Worm (Caenorhabditis elegans) whole organism, L4 larva: ENCODE results near the gene lev-8.

ENCODE experiments used
- F10B5.3 ChIP-seq: sonication (generic microtip); optimal IDR thresholded peaks from 2 replicates; lab custom pipeline; 2016; ENCODE audit warnings: mild to moderate bottlenecking, missing genetic modification characterization, missing compliant biosample characterization
- F44E2.7 ChIP-seq: fragments of 200-800 bp; sonication (Bioruptor generic); IDR thresholded peaks from 2 replicates; pipeline ENCODE4 v2.1.2; 2022; ENCODE audit warnings: missing genetic modification characterization, missing compliant biosample characterization
- T20F7.1 ChIP-seq: fragments of 200-800 bp; sonication (Bioruptor generic); optimal IDR thresholded peaks from 2 replicates; lab custom pipeline; 2018; ENCODE audit warnings: mild to moderate bottlenecking, missing genetic modification characterization, missing compliant biosample characterization
- Y5F2A.4 ChIP-seq: fragments of 200-800 bp; sonication (Bioruptor generic); optimal IDR thresholded peaks from 2 replicates; lab custom pipeline; 2018; ENCODE audit warnings: mild to moderate bottlenecking, missing genetic modification characterization, missing compliant biosample characterization
- Y75B8A.6 ChIP-seq: fragments of 200-800 bp; sonication (Bioruptor generic); IDR thresholded peaks from 2 replicates; pipeline ENCODE4 v1.3.6; 2022; ENCODE audit warnings: missing genetic modification reagents, missing genetic modification characterization, missing compliant biosample characterization
- aha-1 ChIP-seq: fragments of 150-350 bp; peaks from one replicate; lab custom pipeline; 2014; ENCODE audit warnings: missing biosample characterization, missing genetic modification characterization
- attf-4 ChIP-seq: sonication (generic microtip); optimal IDR thresholded peaks from 3 replicates; lab custom pipeline; 2017; ENCODE audit warnings: missing biosample characterization, missing genetic modification characterization
- ceh-82 ChIP-seq: sonication (generic microtip); optimal IDR thresholded peaks from 2 replicates; lab custom pipeline; 2017; ENCODE audit warnings: missing biosample characterization, missing genetic modification characterization
- daf-12 ChIP-seq: fragments of 150-350 bp; optimal IDR thresholded peaks from 2 replicates; lab custom pipeline; 2014; ENCODE audit warnings: missing biosample characterization, missing genetic modification reagents, missing genetic modification characterization
- daf-16 ChIP-seq, 3 experiments: sonication (generic microtip); optimal IDR thresholded peaks; 2 replicates each; lab custom pipeline; 2016 to 2017; ENCODE audit warnings: missing genetic modification characterization in 3 of 3, missing genetic modification reagents in 3 of 3, mild to moderate bottlenecking in 2 of 3, missing compliant biosample characterization in 2 of 3, missing biosample characterization in 1 of 3, moderate library complexity in 1 of 3
- dmd-8 ChIP-seq: fragments of 200-800 bp; sonication (Bioruptor generic); IDR thresholded peaks from 2 replicates; pipeline ENCODE4 v1.3.6; 2022; ENCODE audit warnings: missing genetic modification characterization, missing compliant biosample characterization
- dmd-9 ChIP-seq: fragments of 200-800 bp; sonication (Bioruptor generic); IDR thresholded peaks from 2 replicates; pipeline ENCODE4 v1.3.6; 2022; ENCODE audit warnings: missing genetic modification reagents, missing genetic modification characterization, missing compliant biosample characterization
- egl-27 ChIP-seq: sonication (generic microtip); optimal IDR thresholded peaks from 3 replicates; lab custom pipeline; 2017; ENCODE audit warnings: missing biosample characterization, missing genetic modification reagents, missing genetic modification characterization
- hif-1 ChIP-seq, 2 experiments: sonication (generic microtip); optimal IDR thresholded peaks; 2 replicates each; lab custom pipeline; 2016 to 2017; ENCODE audit warnings: missing compliant biosample characterization in 2 of 2, missing genetic modification characterization in 2 of 2, missing genetic modification reagents in 2 of 2, missing genotype in 2 of 2, mild to moderate bottlenecking in 1 of 2
- hmg-1.1 ChIP-seq: fragments of 200-800 bp; sonication (Bioruptor generic); IDR thresholded peaks from 2 replicates; pipeline ENCODE4 v1.3.6; 2022; ENCODE audit warnings: missing genetic modification reagents, missing genetic modification characterization, missing compliant biosample characterization
- jun-1 ChIP-seq: fragments of 150-350 bp; optimal IDR thresholded peaks from 2 replicates; lab custom pipeline; 2014; ENCODE audit warnings: missing biosample characterization, missing genetic modification reagents, missing genetic modification characterization
- lim-7 ChIP-seq: fragments of 200-800 bp; sonication (Bioruptor generic); IDR thresholded peaks from 2 replicates; pipeline ENCODE4 v1.3.6; 2022; ENCODE audit warnings: missing genetic modification characterization, missing compliant biosample characterization
- lin-29 ChIP-seq: fragments of 200-800 bp; sonication (Bioruptor generic); IDR thresholded peaks from 2 replicates; pipeline ENCODE4 v1.3.6; 2022; ENCODE audit warnings: missing genetic modification reagents, missing genetic modification characterization, missing compliant biosample characterization
- lin-39 ChIP-seq: fragments of 150-350 bp; optimal IDR thresholded peaks from 2 replicates; lab custom pipeline; 2014; ENCODE audit warnings: missing biosample characterization, missing genetic modification reagents, missing genetic modification characterization
- madf-5 ChIP-seq, 2 experiments: fragments of 200-800 bp; sonication (Bioruptor generic); IDR thresholded peaks; 2 replicates each; pipeline ENCODE4 v1.3.6; 2022; ENCODE audit warnings: missing compliant biosample characterization in 2 of 2, missing genetic modification characterization in 2 of 2
- madf-9 ChIP-seq: fragments of 200-800 bp; sonication (Bioruptor generic); conservative IDR thresholded peaks from 2 replicates; pipeline ENCODE4 v1.3.6; 2022; ENCODE audit warnings: missing genetic modification reagents, missing genetic modification characterization, missing compliant biosample characterization
- mdt-29 ChIP-seq: fragments of 200-800 bp; sonication (Bioruptor generic); IDR thresholded peaks from 2 replicates; pipeline ENCODE4 v1.3.6; 2022; ENCODE audit warnings: missing genetic modification reagents, missing genetic modification characterization, missing compliant biosample characterization
- mep-1 ChIP-seq: fragments of 150-350 bp; sonication (generic microtip); optimal IDR thresholded peaks from 3 replicates; lab custom pipeline; 2014; ENCODE audit warnings: missing biosample characterization, missing genetic modification characterization
- mes-2 ChIP-seq: sonication (generic microtip); optimal IDR thresholded peaks from 2 replicates; lab custom pipeline; 2016; ENCODE audit warnings: missing genotype, mild to moderate bottlenecking, missing genetic modification characterization, missing compliant biosample characterization; ENCODE audit not compliant: poor library complexity, severe bottlenecking
- mxl-2 ChIP-seq: fragments of 200-800 bp; sonication (Bioruptor generic); conservative IDR thresholded peaks from 2 replicates; pipeline ENCODE4 v1.3.6; 2022; ENCODE audit warnings: missing genetic modification reagents, missing genetic modification characterization, missing compliant biosample characterization
- mxl-3 ChIP-seq: fragments of 200-800 bp; sonication (Bioruptor generic); optimal IDR thresholded peaks from 2 replicates; lab custom pipeline; 2018; ENCODE audit warnings: mild to moderate bottlenecking, missing genetic modification characterization, missing compliant biosample characterization
- nhr-10 ChIP-seq: fragments of 150-350 bp; optimal IDR thresholded peaks from 2 replicates; lab custom pipeline; 2014; ENCODE audit warnings: missing biosample characterization, missing genetic modification characterization
- nhr-28 ChIP-seq: fragments of 150-350 bp; optimal IDR thresholded peaks from 2 replicates; lab custom pipeline; 2014; ENCODE audit warnings: missing biosample characterization, missing genetic modification characterization
- nhr-6 ChIP-seq: fragments of 150-350 bp; optimal IDR thresholded peaks from 2 replicates; lab custom pipeline; 2014; ENCODE audit warnings: missing biosample characterization, missing genetic modification characterization
- nhr-77 ChIP-seq: fragments of 150-350 bp; optimal IDR thresholded peaks from 2 replicates; lab custom pipeline; 2014; ENCODE audit warnings: missing biosample characterization, missing genetic modification characterization
- pqm-1 ChIP-seq: sonication (generic microtip); optimal IDR thresholded peaks from 2 replicates; lab custom pipeline; 2017; ENCODE audit warnings: missing biosample characterization, missing genetic modification characterization
- skn-1 ChIP-seq: fragments of 150-350 bp; optimal IDR thresholded peaks from 2 replicates; lab custom pipeline; 2014; ENCODE audit warnings: missing biosample characterization, missing genetic modification characterization
- tag-97 ChIP-seq: fragments of 200-800 bp; sonication (Bioruptor generic); IDR thresholded peaks from 2 replicates; pipeline ENCODE4 v1.3.6; 2022; ENCODE audit warnings: missing genetic modification characterization, missing compliant biosample characterization
- unc-39 ChIP-seq: sonication (generic microtip); optimal IDR thresholded peaks from 2 replicates; lab custom pipeline; 2017; ENCODE audit warnings: missing biosample characterization, missing genetic modification characterization
- unc-62 ChIP-seq, 3 experiments: fragments of 150-350 bp in 1 of 3; sonication (generic microtip); optimal IDR thresholded peaks in 2 of 3; peaks in 1 of 3; 1 replicate in 1 of 3; 2 replicates in 2 of 3; lab custom pipeline; 2014 to 2017; ENCODE audit warnings: missing biosample characterization in 3 of 3, missing genetic modification characterization in 3 of 3, missing genetic modification reagents in 3 of 3, missing genotype in 1 of 3
- zfp-2 ChIP-seq: sonication (generic microtip); optimal IDR thresholded peaks from 2 replicates; lab custom pipeline; 2016; ENCODE audit warnings: mild to moderate bottlenecking, missing genetic modification characterization, missing compliant biosample characterization
- zip-2 ChIP-seq: fragments of 150-350 bp; optimal IDR thresholded peaks from 2 replicates; lab custom pipeline; 2014; ENCODE audit warnings: missing biosample characterization, missing genetic modification characterization

Gene lev-8

ce11 chrX:11546445-11547275 is 14.1 kb upstream of the lev-8 start, which contains the start of gene selt-1.1 (continued):
- TF ChIP-seq hif-1 (tag; optimal IDR thresholded peaks at IDR 0.05; lab: Kevin White, UChicago) (peak in 1 of 2 experiments; percentile 52), madf-5 (GFP tag; IDR thresholded peaks at IDR 0.05; lab: Robert Waterston, UW) (0 out of 4 replicates have a peak, but pooled peaks of 1 of the 2 experiments have one; percentile 4), F44E2.7 (no peak), jun-1 (tag; lab: Kevin White, UChicago) (no peak), madf-9 (GFP tag; lab: Robert Waterston, UW) (0 out of 2 replicates have a peak, but pooled peaks have one; percentile 52), daf-12 (no peak), mdt-29 (GFP tag; lab: Robert Waterston, UW) (no peak), mxl-3 (GFP tag; lab: Kevin White, UChicago) (peak; percentile 77), F10B5.3 (peak; percentile 44), mep-1 (tag; lab: Kevin White, UChicago) (peak; percentile 84), egl-27 (tag; lab: Kevin White, UChicago) (no peak), attf-4 (no peak), zfp-2 (tag; lab: Kevin White, UChicago) (no peak), nhr-10 (tag; lab: Kevin White, UChicago) (no peak), tag-97 (no peak), hmg-1.1 (peak; percentile 63), zip-2 (tag; lab: Kevin White, UChicago) (no peak), ceh-82 (tag; lab: Kevin White, UChicago) (no peak), dmd-9 (GFP tag; lab: Robert Waterston, UW) (0 out of 2 replicates have a peak, but pooled peaks have one; percentile 19), mxl-2 (no peak), Y75B8A.6 (GFP tag; lab: Robert Waterston, UW) (no peak), lin-39 (tag; lab: Kevin White, UChicago) (no peak), pqm-1 (tag; lab: Kevin White, UChicago) (peak; percentile 22), T20F7.1 (GFP tag; lab: Kevin White, UChicago) (no peak), dmd-8 (GFP tag; lab: Robert Waterston, UW) (no peak), unc-62 (GFP tag; optimal IDR thresholded peaks at IDR 0.05 in 1 of 2; lab: Kevin White, UChicago) (peak in 1 of 2 experiments; percentile 19), unc-62 (tag; optimal IDR thresholded peaks at IDR 0.05; lab: Kevin White, UChicago) (no peak), Y5F2A.4 (GFP tag; lab: Kevin White, UChicago) (no peak), lin-29 (GFP tag; lab: Robert Waterston, UW) (no peak), skn-1 (tag; lab: Kevin White, UChicago) (no peak), unc-39 (no peak), mes-2 (peak; percentile 73), nhr-6 (tag; lab: Kevin White, UChicago) (peak; percentile 97), nhr-77 (peak; percentile 35)

- TF ChIP-seq unc-62 (GFP tag; optimal IDR thresholded peaks at IDR 0.05 in 1 of 2; lab: Kevin White, UChicago) = peak in 1 of 2 experiments; percentile 86
- no peak for TF ChIP-seq unc-62 (tag; optimal IDR thresholded peaks at IDR 0.05; lab: Kevin White, UChicago)
- TF ChIP-seq aha-1 (tag; lab: Kevin White, UChicago) = peak; percentile 63
- TF ChIP-seq lim-7 (GFP tag; lab: Robert Waterston, UW) = no peak
- TF ChIP-seq daf-16 (GFP tag; optimal IDR thresholded peaks at IDR 0.05; lab: Kevin White, UChicago) = peak in 1 of 2 experiments; percentile 37
- TF ChIP-seq daf-16 (tag; optimal IDR thresholded peaks at IDR 0.05; lab: Kevin White, UChicago) = no peak
- TF ChIP-seq nhr-28 (tag; lab: Kevin White, UChicago) = peak; percentile 2
Observed at ce11 chrX:11547442-11548023, 13.2 kb upstream of the lev-8 start.
